Fruit fly (Drosophila melanogaster): ENCODE results near the gene CG6073.

CG6073 gene

dm6 chr3R:26235034-26235433, 46.4 kb upstream of the CG6073 start (continued):
- no peak for TF ChIP-seq cg (GFP tag; optimal IDR thresholded peaks at IDR 0.05)
- peak; percentile 19 for TF ChIP-seq CG3838 (GFP tag; optimal IDR thresholded peaks at IDR 0.05)
- peak; percentile 48; the same call in 1 of the 3 replicates for TF ChIP-seq CG34422 (GFP tag; IDR thresholded peaks at IDR 0.05)
- TF ChIP-seq H15 (GFP tag; IDR thresholded peaks at IDR 0.05) = 0 out of 3 replicates have a peak, but pooled peaks have one; percentile 44
- TF ChIP-seq tap (tag; optimal IDR thresholded peaks at IDR 0.05) = peak; percentile 43
- peak; percentile 40 for TF ChIP-seq vvl (GFP tag; IDR thresholded peaks at IDR 0.05)
- TF ChIP-seq CG12659 (GFP tag; optimal IDR thresholded peaks at IDR 0.05) = peak; percentile 29
- TF ChIP-seq CG1603 (tag; optimal IDR thresholded peaks at IDR 0.05) = peak; percentile 61
- TF ChIP-seq CG18262 (tag; optimal IDR thresholded peaks at IDR 0.05) = peak; percentile 34
- TF ChIP-seq ERR (GFP tag; optimal IDR thresholded peaks at IDR 0.05) = no peak
- no peak for TF ChIP-seq CG32772 (GFP tag; IDR thresholded peaks at IDR 0.05)
- TF ChIP-seq zfh1 (GFP tag; IDR thresholded peaks at IDR 0.05) = 0 out of 3 replicates have a peak, but pooled peaks have one; percentile 40
- TF ChIP-seq Gug (GFP tag; IDR thresholded peaks at IDR 0.05) = peak; percentile 33; the same call in 1 of the 4 replicates
- no peak for TF ChIP-seq CG33557 (GFP tag; optimal IDR thresholded peaks at IDR 0.05)
- TF ChIP-seq Aef1 (GFP tag; IDR thresholded peaks at IDR 0.05) = 0 out of 3 replicates have a peak, but pooled peaks have one; percentile 22
- TF ChIP-seq bcd (GFP tag; optimal IDR thresholded peaks at IDR 0.05) = peak; percentile 18
- TF ChIP-seq PHDP (tag; optimal IDR thresholded peaks at IDR 0.05) = peak; percentile 51
- TF ChIP-seq CG3281 (GFP tag; optimal IDR thresholded peaks at IDR 0.05) = no peak
- TF ChIP-seq Eip74EF (GFP tag; optimal IDR thresholded peaks at IDR 0.05) = peak in 1 of 2 experiments; percentile 57
- TF ChIP-seq so (GFP tag; IDR thresholded peaks at IDR 0.05) = peak; percentile 55; the same call in 1 of the 3 replicates
- TF ChIP-seq amos (GFP tag; IDR thresholded peaks at IDR 0.05; ENCODE audit: partially characterized antibody) = no peak
- TF ChIP-seq CG9727 (GFP tag; optimal IDR thresholded peaks at IDR 0.05) = peak; percentile 12
- TF ChIP-seq tgo (GFP tag; IDR thresholded peaks at IDR 0.05) = peak; percentile 51; the same call in 1 of the 3 replicates
- no peak for TF ChIP-seq CG17186 (GFP tag; optimal IDR thresholded peaks at IDR 0.05)
- no peak for TF ChIP-seq tll (GFP tag; optimal IDR thresholded peaks at IDR 0.05)
- TF ChIP-seq GATAe (GFP tag; conservative IDR thresholded peaks at IDR 0.05) = no peak
- TF ChIP-seq CG10267 (tag; optimal IDR thresholded peaks at IDR 0.05) = peak; percentile 21
- TF ChIP-seq hkb (optimal IDR thresholded peaks at IDR 0.05) = no peak
- TF ChIP-seq hkb (GFP tag; IDR thresholded peaks at IDR 0.05) = peak; percentile 70
- TF ChIP-seq Hr3 (GFP tag; optimal IDR thresholded peaks at IDR 0.05) = peak; percentile 11
- TF ChIP-seq B-H1 (GFP tag; IDR thresholded peaks at IDR 0.05) = peak; percentile 33; the same call in 2 of the 3 replicates
- peak in 1 of 2 experiments; percentile 62 for TF ChIP-seq bsh (GFP tag; optimal IDR thresholded peaks at IDR 0.05)
- no peak for TF ChIP-seq dati (GFP tag; IDR thresholded peaks at IDR 0.05)
- TF ChIP-seq phol (tag; optimal IDR thresholded peaks at IDR 0.05) = peak; percentile 45
- no peak for TF ChIP-seq CG2199 (GFP tag; IDR thresholded peaks at IDR 0.05)
- TF ChIP-seq CG7839 (tag; optimal IDR thresholded peaks at IDR 0.05) = peak; percentile 54
- TF ChIP-seq CG7987 (GFP tag; optimal IDR thresholded peaks at IDR 0.05) = no peak
- peak; percentile 13 for TF ChIP-seq CG12155 (GFP tag; optimal IDR thresholded peaks at IDR 0.05)
- no peak for TF ChIP-seq yki (optimal IDR thresholded peaks at IDR 0.05)
- peak; percentile 4 for TF ChIP-seq CG18619 (GFP tag; optimal IDR thresholded peaks at IDR 0.05)
- peak; percentile 33 for TF ChIP-seq CoRest (tag; optimal IDR thresholded peaks at IDR 0.05)
- peak; percentile 19 for TF ChIP-seq tin (GFP tag; optimal IDR thresholded peaks at IDR 0.05)
- no peak for TF ChIP-seq twi (tag; optimal IDR thresholded peaks at IDR 0.05)
- peak; percentile 19 for TF ChIP-seq pnt (GFP tag; optimal IDR thresholded peaks at IDR 0.05)
- no peak; the same call in 1 of the 2 replicates for TF ChIP-seq Atf6 (GFP tag; IDR thresholded peaks at IDR 0.05)
- no peak for TF ChIP-seq CG10462 (GFP tag; optimal IDR thresholded peaks at IDR 0.05)
- no peak for TF ChIP-seq scrt (GFP tag; optimal IDR thresholded peaks at IDR 0.05)
- TF ChIP-seq Mes4 (GFP tag; optimal IDR thresholded peaks at IDR 0.05) = no peak
- peak; percentile 10 for TF ChIP-seq Sox100B (GFP tag; optimal IDR thresholded peaks at IDR 0.05)
- peak; percentile 50 for TF ChIP-seq CG2678 (tag; optimal IDR thresholded peaks at IDR 0.05)
- peak; percentile 44 for TF ChIP-seq HLH3B (GFP tag; IDR thresholded peaks at IDR 0.05)
